Fruit fly (Drosophila melanogaster): ENCODE data around the gene CG44270.

The CG44270 gene

DNA sequence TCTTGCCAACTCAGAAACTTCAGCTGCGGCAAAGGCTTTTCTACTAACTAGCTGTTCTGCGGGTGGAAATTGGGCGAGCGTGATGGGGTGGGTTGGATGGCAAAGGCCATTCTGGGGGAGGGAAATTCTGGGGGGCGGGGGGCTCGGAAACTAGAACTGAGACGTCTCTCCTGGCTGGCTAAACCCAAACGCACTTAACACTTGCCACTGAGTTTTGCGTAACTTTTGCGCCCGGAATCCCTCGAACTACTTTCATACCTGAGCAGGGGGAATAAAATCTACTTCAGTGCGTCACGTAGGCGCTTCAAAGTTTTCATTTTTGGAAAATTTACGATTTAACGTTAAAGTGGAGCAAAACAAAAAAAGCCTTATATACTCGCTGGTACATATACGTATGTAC, at the start of gene CG44270:
CG44270 (plus strand) TSS at position 301 of the 400 bp plus-strand sequence.
- no peak for TF ChIP-seq CG5204 (GFP tag; optimal IDR thresholded peaks at IDR 0.05)
- TF ChIP-seq ovo (GFP tag; optimal IDR thresholded peaks at IDR 0.05), result no peak
- TF ChIP-seq Crg-1 (GFP tag; optimal IDR thresholded peaks at IDR 0.05), result no peak
- no peak for TF ChIP-seq Hr96 (GFP tag; optimal IDR thresholded peaks at IDR 0.05)
- TF ChIP-seq CG14711 (tag; optimal IDR thresholded peaks at IDR 0.05), result no peak
- TF ChIP-seq pad (GFP tag; optimal IDR thresholded peaks at IDR 0.05), result no peak
- no peak for TF ChIP-seq kay (GFP tag; ENCODE audit: borderline replicate concordance)
- TF ChIP-seq cic (GFP tag; optimal IDR thresholded peaks at IDR 0.05), result no peak
- no peak for TF ChIP-seq Mnt (GFP tag; optimal IDR thresholded peaks at IDR 0.05)
- no peak for TF ChIP-seq cnc (optimal IDR thresholded peaks at IDR 0.05)

DNA sequence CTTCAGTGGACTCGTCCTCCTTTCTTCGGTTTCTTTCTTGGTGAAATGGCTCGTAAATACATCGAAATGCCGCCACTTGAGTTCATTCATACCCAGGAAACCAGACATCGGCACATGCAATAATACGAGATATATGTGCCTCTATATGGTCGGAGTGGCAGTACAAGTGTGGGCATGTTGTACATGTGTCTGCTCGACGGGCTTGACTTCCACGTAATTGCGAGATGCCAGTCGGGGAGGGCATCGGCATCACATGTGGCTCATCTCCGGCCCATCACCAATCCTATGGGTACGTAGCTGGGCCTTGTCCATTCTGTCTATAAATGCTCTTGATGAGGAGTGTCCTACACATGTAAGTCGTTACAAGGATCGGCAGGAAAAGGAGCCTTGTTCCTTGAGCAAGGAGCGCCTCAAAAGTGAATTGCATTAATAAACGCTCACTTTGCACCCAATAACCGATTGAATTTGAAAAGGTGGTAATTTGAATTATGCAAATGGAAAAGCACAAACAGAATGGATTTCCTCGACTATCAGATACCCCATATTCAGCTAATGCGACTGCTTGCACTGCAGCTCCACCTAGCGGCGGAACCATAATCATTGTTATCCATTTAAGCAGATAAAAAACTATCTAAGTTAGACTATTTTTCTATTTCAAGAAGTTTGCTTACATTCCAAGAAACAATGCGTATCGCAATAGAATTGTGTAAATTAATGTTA, 49.6 kb upstream of the CG44270 start:
- TF ChIP-seq tj (GFP tag; optimal IDR thresholded peaks at IDR 0.05), result no peak
- no peak for TF ChIP-seq toe (GFP tag; optimal IDR thresholded peaks at IDR 0.05)
- TF ChIP-seq CG14711 (tag; optimal IDR thresholded peaks at IDR 0.05), result no peak
- TF ChIP-seq CG5204 (GFP tag; optimal IDR thresholded peaks at IDR 0.05), result no peak
- TF ChIP-seq pad (GFP tag; optimal IDR thresholded peaks at IDR 0.05), result no peak
- no peak for TF ChIP-seq cnc (optimal IDR thresholded peaks at IDR 0.05)

DNA sequence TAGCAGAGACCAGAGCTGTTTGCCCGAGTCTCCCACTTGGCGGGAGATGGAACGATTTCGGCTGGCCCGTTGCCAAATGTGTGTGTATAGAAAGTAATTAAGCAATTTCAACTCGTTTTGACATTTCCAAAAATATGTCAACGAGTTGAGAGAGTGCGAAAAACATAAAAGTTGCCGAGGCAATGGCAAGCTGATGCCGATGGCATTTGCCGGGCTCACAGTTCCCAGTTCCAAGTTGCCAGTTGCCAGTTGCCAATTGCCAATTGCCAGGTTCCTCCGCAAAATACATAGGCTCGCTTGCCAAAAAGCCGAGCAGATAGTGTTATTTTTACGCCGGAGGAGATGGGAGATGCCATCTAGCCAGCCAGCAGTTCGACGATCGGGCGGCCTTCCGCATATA, 47.3 kb upstream of the CG44270 start:
- no peak for TF ChIP-seq cic (GFP tag; optimal IDR thresholded peaks at IDR 0.05)
- TF ChIP-seq CG1620 (GFP tag; optimal IDR thresholded peaks at IDR 0.05), result no peak

DNA sequence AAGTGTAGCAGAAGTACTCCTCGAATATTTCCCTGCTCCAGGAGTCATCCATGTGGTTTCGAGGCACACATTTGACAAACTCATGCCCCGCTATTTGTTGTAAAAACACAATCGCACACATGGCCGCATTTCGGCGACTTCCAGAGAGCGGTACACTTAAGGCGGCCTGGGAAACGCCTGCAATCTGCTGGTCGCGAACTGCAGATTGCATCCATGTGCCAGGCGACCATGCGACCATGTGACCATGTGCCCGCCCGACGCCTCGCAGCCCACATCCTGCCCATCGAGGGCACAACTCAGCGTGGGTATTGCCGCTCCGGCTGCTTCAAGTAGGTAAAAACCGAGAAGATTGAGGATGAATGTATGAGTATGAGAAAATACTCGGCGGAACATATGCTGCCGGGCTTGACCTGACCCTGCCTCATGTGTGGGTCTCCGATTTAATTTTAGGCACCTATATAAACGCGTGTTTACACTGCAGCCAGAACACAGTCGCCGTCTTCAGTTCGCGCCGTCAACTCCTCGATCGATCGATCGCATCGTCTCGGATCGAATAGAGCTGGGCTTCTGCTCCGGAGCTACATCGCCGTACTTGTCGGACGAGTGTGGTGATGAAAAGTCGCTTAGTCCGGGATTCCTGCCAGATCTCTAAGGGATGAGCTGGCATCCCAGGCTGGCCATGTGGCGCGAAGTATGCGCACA, 44.7 kb upstream of the CG44270 start:
- TF ChIP-seq kay (GFP tag; ENCODE audit: borderline replicate concordance), result no peak
- TF ChIP-seq CG7101 (tag; optimal IDR thresholded peaks at IDR 0.05), result no peak
- TF ChIP-seq ovo (GFP tag; optimal IDR thresholded peaks at IDR 0.05), result no peak
- TF ChIP-seq Clk (GFP tag; optimal IDR thresholded peaks at IDR 0.05), result no peak
- no peak for TF ChIP-seq CG33017 (tag; optimal IDR thresholded peaks at IDR 0.05)
- no peak for TF ChIP-seq CG1620 (GFP tag; optimal IDR thresholded peaks at IDR 0.05)
- no peak for TF ChIP-seq CG11617 (GFP tag; optimal IDR thresholded peaks at IDR 0.05)
- no peak for TF ChIP-seq CG5204 (GFP tag; optimal IDR thresholded peaks at IDR 0.05)
- no peak for TF ChIP-seq CG14711 (tag; optimal IDR thresholded peaks at IDR 0.05)
- TF ChIP-seq CG7045 (GFP tag; optimal IDR thresholded peaks at IDR 0.05), result no peak
- no peak for TF ChIP-seq cic (GFP tag; optimal IDR thresholded peaks at IDR 0.05)
- TF ChIP-seq CG12768 (GFP tag; optimal IDR thresholded peaks at IDR 0.05), result no peak
- no peak for TF ChIP-seq pad (GFP tag; optimal IDR thresholded peaks at IDR 0.05)

DNA sequence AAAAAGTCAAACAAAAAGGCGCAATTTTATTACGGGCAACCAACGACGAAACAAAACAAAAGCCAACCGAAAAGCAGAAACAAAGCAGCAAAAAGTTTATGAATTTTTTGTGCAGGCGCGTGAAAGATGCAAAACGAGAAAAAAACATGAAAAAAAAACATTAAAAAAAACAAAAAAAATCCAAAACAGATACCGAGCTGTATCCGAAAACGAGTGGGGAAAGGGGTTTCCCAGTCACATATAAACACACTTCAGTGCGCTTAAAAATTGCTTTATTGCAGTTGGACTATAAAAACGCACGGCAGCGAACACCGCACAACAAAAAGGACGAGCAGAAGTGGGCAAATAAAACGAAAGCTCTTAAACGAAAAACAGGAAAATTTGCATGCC, 44.1 kb upstream of the CG44270 start:
- TF ChIP-seq bab1 (GFP tag; optimal IDR thresholded peaks at IDR 0.05), result no peak
- no peak for TF ChIP-seq CG7045 (GFP tag; optimal IDR thresholded peaks at IDR 0.05)
- TF ChIP-seq CG7101 (tag; optimal IDR thresholded peaks at IDR 0.05), result no peak
- TF ChIP-seq Crg-1 (GFP tag; optimal IDR thresholded peaks at IDR 0.05), result no peak
- no peak for TF ChIP-seq CG33017 (tag; optimal IDR thresholded peaks at IDR 0.05)
- TF ChIP-seq cnc (optimal IDR thresholded peaks at IDR 0.05), result no peak
- no peak for TF ChIP-seq cic (GFP tag; optimal IDR thresholded peaks at IDR 0.05)
- TF ChIP-seq ovo (GFP tag; optimal IDR thresholded peaks at IDR 0.05), result no peak
- no peak for TF ChIP-seq CG14711 (tag; optimal IDR thresholded peaks at IDR 0.05)
- TF ChIP-seq tj (GFP tag; optimal IDR thresholded peaks at IDR 0.05), result no peak
- TF ChIP-seq CG12768 (GFP tag; optimal IDR thresholded peaks at IDR 0.05), result no peak
- no peak for TF ChIP-seq toe (GFP tag; optimal IDR thresholded peaks at IDR 0.05)
- no peak for TF ChIP-seq pad (GFP tag; optimal IDR thresholded peaks at IDR 0.05)
- no peak for TF ChIP-seq Hr96 (GFP tag; optimal IDR thresholded peaks at IDR 0.05)
- no peak for TF ChIP-seq kay (GFP tag; ENCODE audit: borderline replicate concordance)
- no peak for TF ChIP-seq CG11617 (GFP tag; optimal IDR thresholded peaks at IDR 0.05)
- no peak for TF ChIP-seq CG1620 (GFP tag; optimal IDR thresholded peaks at IDR 0.05)
- TF ChIP-seq Mnt (GFP tag; optimal IDR thresholded peaks at IDR 0.05), result no peak

DNA sequence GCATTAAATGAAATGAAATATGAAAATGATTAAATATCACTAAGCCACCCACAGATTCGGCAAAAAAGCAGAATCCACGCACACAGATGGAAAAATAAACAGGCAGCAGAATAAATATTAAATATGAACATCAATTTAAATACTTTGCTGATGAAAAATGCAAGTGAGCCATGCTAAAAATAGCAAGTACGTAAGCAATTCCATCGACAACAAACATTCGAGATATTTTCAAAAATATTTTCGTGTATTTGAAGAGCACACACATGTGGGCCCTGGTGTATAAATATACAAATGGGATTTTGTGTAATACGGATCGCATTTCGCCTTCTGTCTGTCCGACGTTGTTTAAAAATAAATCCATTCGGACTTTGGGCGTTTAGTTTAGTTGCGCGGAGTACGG, 43.1 kb upstream of the CG44270 start:
- TF ChIP-seq tj (GFP tag; optimal IDR thresholded peaks at IDR 0.05) (no peak), CG7045 (GFP tag; optimal IDR thresholded peaks at IDR 0.05) (no peak), CG1620 (GFP tag; optimal IDR thresholded peaks at IDR 0.05) (no peak), cnc (optimal IDR thresholded peaks at IDR 0.05) (no peak), Mnt (GFP tag; optimal IDR thresholded peaks at IDR 0.05) (no peak), CG33017 (tag; optimal IDR thresholded peaks at IDR 0.05) (no peak), Hr96 (GFP tag; optimal IDR thresholded peaks at IDR 0.05) (no peak)

DNA sequence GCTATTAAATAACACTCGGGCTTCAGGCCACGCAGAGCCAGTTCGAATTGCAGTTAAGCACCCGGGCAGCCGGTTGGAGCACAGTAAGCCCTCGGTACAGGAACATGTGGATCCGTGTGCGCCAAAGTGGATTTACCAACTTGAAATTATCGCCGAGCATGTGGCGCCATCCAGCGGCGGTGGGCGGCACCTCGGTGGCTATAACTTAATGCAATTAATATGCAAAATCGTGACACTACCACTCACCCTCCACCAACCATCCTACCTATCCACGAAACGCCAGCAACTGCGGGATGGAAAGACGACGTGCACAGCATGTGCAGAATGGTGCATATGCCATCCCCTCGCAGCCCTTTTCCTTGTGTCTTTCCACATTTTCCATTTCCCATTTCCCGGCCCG, 42.7 kb upstream of the CG44270 start:
- TF ChIP-seq Crg-1 (GFP tag; optimal IDR thresholded peaks at IDR 0.05), result no peak
- TF ChIP-seq cnc (optimal IDR thresholded peaks at IDR 0.05), result no peak
- TF ChIP-seq CG14711 (tag; optimal IDR thresholded peaks at IDR 0.05), result no peak
- TF ChIP-seq kay (GFP tag; ENCODE audit: borderline replicate concordance), result no peak
- no peak for TF ChIP-seq Clk (GFP tag; optimal IDR thresholded peaks at IDR 0.05)
- TF ChIP-seq CG12768 (GFP tag; optimal IDR thresholded peaks at IDR 0.05), result no peak
- no peak for TF ChIP-seq ovo (GFP tag; optimal IDR thresholded peaks at IDR 0.05)
- TF ChIP-seq pad (GFP tag; optimal IDR thresholded peaks at IDR 0.05), result no peak
- TF ChIP-seq cic (GFP tag; optimal IDR thresholded peaks at IDR 0.05), result no peak
- no peak for TF ChIP-seq CG7101 (tag; optimal IDR thresholded peaks at IDR 0.05)
- no peak for TF ChIP-seq CG33017 (tag; optimal IDR thresholded peaks at IDR 0.05)
- TF ChIP-seq tj (GFP tag; optimal IDR thresholded peaks at IDR 0.05), result no peak
- TF ChIP-seq Mnt (GFP tag; optimal IDR thresholded peaks at IDR 0.05), result no peak
- no peak for TF ChIP-seq bab1 (GFP tag; optimal IDR thresholded peaks at IDR 0.05)
- TF ChIP-seq CG5204 (GFP tag; optimal IDR thresholded peaks at IDR 0.05), result no peak
- TF ChIP-seq CG7045 (GFP tag; optimal IDR thresholded peaks at IDR 0.05), result no peak
- TF ChIP-seq CG1620 (GFP tag; optimal IDR thresholded peaks at IDR 0.05), result no peak

Data from whole organism, adult.